Fruit fly (Drosophila melanogaster) whole organism, wandering third instar larva: ENCODE results near the gene opm.
A peak's percentile ranks its signal among the peaks of the same experiment; 100 is the strongest.

Source experiments
- Abd-B ChIP-seq: fragments of >200 bp; optimal IDR thresholded peaks from 2 replicates; lab custom pipeline; 2017; ENCODE audit warnings: missing biosample characterization, missing genetic modification characterization
- Sp1 ChIP-seq: fragments of 200-800 bp; sonication (Bioruptor generic); optimal IDR thresholded peaks from 3 replicates; lab custom pipeline; 2019; ENCODE audit warnings: missing biosample characterization, mild to moderate bottlenecking, missing genetic modification characterization, moderate library complexity
- dl ChIP-seq, 2 experiments: fragments of 175-275, 200-275 bp in 1 of 2; fragments of 200-275 bp in 1 of 2; sonication (Bioruptor generic); optimal IDR thresholded peaks; lab custom pipeline; 2018; ENCODE audit warnings: mild to moderate bottlenecking in 2 of 2, missing biosample characterization in 2 of 2, missing genetic modification characterization in 2 of 2, moderate library complexity in 2 of 2; ENCODE audit not compliant: partially characterized antibody in 2 of 2, insufficient read depth in 1 of 2
- dmrt93B ChIP-seq: fragments of 200-800 bp; sonication (Bioruptor generic); optimal IDR thresholded peaks from 2 replicates; lab custom pipeline; 2018; ENCODE audit warnings: missing biosample characterization, mild to moderate bottlenecking, missing genetic modification characterization
- h ChIP-seq: fragments of 200-800 bp; sonication (Bioruptor generic); optimal IDR thresholded peaks from 3 replicates; lab custom pipeline; 2016; ENCODE audit warnings: missing biosample characterization, mild to moderate bottlenecking, missing genetic modification characterization
- pan ChIP-seq: fragments of >200 bp; optimal IDR thresholded peaks from 2 replicates; lab custom pipeline; 2017
- psq ChIP-seq: fragments of 200-800 bp; sonication (Bioruptor generic); optimal IDR thresholded peaks from 3 replicates; lab custom pipeline; 2017; ENCODE audit warnings: missing biosample characterization, mild to moderate bottlenecking, missing genetic modification characterization, moderate library complexity
- sage ChIP-seq: fragments of 200-800 bp; sonication (Bioruptor generic); optimal IDR thresholded peaks from 2 replicates; lab custom pipeline; 2016; ENCODE audit warnings: missing biosample characterization, mild to moderate bottlenecking, missing genetic modification characterization
- usp ChIP-seq: fragments of >200 bp; optimal IDR thresholded peaks from 2 replicates; lab custom pipeline; 2017; ENCODE audit warnings: missing biosample characterization, missing genetic modification characterization

dm6 chrX:15026897-15027296, 39.3 kb downstream of the opm start:
- TF ChIP-seq psq (peak; percentile 41), Abd-B (no peak), pan (lab: Kevin White, UChicago) (no peak), Sp1 (GFP tag; lab: Kevin White, UChicago) (peak; percentile 56), usp (GFP tag; lab: Kevin White, UChicago) (no peak), h (peak; percentile 41), dl (GFP tag; optimal IDR thresholded peaks at IDR 0.05; lab: Kevin White, UChicago; ENCODE audit: insufficient read depth in 1 of 2, partially characterized antibody in 2 of 2) (no peak), dmrt93B (GFP tag; lab: Kevin White, UChicago) (peak; percentile 4), sage (GFP tag; lab: Kevin White, UChicago) (no peak)
